Worm (Caenorhabditis elegans): Measurements from ENCODE around the gene K04B12.2.

DNA sequence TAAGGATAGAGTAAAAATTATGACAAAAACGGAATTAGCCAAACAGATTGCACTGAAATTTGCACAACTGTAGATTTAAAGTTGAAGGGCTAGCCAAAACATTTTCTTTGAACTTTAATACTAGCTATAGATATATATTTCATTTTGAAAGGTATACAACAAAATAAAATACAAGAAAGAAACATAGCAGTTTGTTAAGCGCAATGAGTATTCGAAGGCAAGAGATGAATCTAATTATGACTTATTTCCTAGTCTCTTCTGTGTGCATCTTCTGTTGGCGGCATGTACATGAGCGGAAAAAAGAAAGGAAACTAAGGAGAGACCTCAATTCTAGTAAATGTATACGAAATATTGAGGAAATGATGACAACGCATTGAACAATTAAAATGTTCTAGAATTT is 5.7 kb downstream of the K04B12.2 start:
- no peak for TF ChIP-seq ama-1 (optimal IDR thresholded peaks at IDR 0.05)
- TF ChIP-seq tbx-11 (GFP tag; IDR thresholded peaks at IDR 0.05), result no peak
- no peak for TF ChIP-seq aly-1 (tag; optimal IDR thresholded peaks at IDR 0.05)
- no peak for TF ChIP-seq scrt-1 (GFP tag; IDR thresholded peaks at IDR 0.05)
- no peak for TF ChIP-seq hmg-4 (GFP tag; optimal IDR thresholded peaks at IDR 0.05)
- TF ChIP-seq ceh-36 (tag; optimal IDR thresholded peaks at IDR 0.05), result no peak
- TF ChIP-seq sea-1 (GFP tag; conservative IDR thresholded peaks at IDR 0.05), result no peak
- TF ChIP-seq hnd-1 (tag; optimal IDR thresholded peaks at IDR 0.05), result no peak
